Fruit fly (Drosophila melanogaster) whole organism, embryonic: ENCODE results near the gene MICU3.

Experiments
- ATbp ChIP-seq: fragments of 200-800 bp; sonication (Bioruptor generic); optimal IDR thresholded peaks from 2 replicates; lab custom pipeline; 2017; ENCODE audit warnings: missing biosample characterization, mild to moderate bottlenecking, missing genetic modification characterization, missing genetic modification reagents
- Atf-2 ChIP-seq: fragments of 200-800 bp; sonication (Bioruptor generic); optimal IDR thresholded peaks from 2 replicates; lab custom pipeline; 2016; ENCODE audit warnings: missing biosample characterization, missing genetic modification characterization
- Blimp-1 ChIP-seq: fragments of 200-800 bp; sonication (Bioruptor generic); optimal IDR thresholded peaks from 3 replicates; lab custom pipeline; 2018; ENCODE audit warnings: missing biosample characterization, missing genetic modification characterization, mild to moderate bottlenecking, moderate library complexity, missing genetic modification reagents
- Bteb2 ChIP-seq: fragments of 200-800 bp; sonication (Bioruptor generic); optimal IDR thresholded peaks from 2 replicates; lab custom pipeline; 2016; ENCODE audit warnings: missing biosample characterization, missing genetic modification characterization
- CG1024 ChIP-seq: fragments of 200-800 bp; sonication (Bioruptor generic); IDR thresholded peaks from 2 replicates; pipeline ENCODE4 v1.3.6; 2022; ENCODE audit warnings: missing biosample characterization, missing genetic modification characterization
- CG11398 ChIP-seq: fragments of 200-800 bp; sonication (Bioruptor generic); optimal IDR thresholded peaks from 2 replicates; lab custom pipeline; 2016; ENCODE audit warnings: missing biosample characterization, missing genetic modification characterization
- CG11504 ChIP-seq: fragments of 200-800 bp; sonication (Bioruptor generic); optimal IDR thresholded peaks from 3 replicates; lab custom pipeline; 2019; ENCODE audit warnings: missing biosample characterization, mild to moderate bottlenecking, missing genetic modification characterization, moderate library complexity
- CG15479 ChIP-seq: fragments of 200-800 bp; sonication (Bioruptor generic); optimal IDR thresholded peaks from 3 replicates; lab custom pipeline; 2019; ENCODE audit warnings: missing biosample characterization, mild to moderate bottlenecking, missing genetic modification characterization, moderate library complexity
- CG15514 ChIP-seq: fragments of 200-800 bp; sonication (Bioruptor generic); optimal IDR thresholded peaks from 3 replicates; lab custom pipeline; 2017; ENCODE audit warnings: missing biosample characterization, missing genetic modification characterization, mild to moderate bottlenecking, moderate library complexity, missing genetic modification reagents
- CG17359 ChIP-seq: fragments of 200-800 bp; sonication (Bioruptor generic); optimal IDR thresholded peaks from 3 replicates; lab custom pipeline; 2018; ENCODE audit warnings: missing biosample characterization, mild to moderate bottlenecking, missing genetic modification characterization, moderate library complexity
- CG18599 ChIP-seq: fragments of 200-800 bp; sonication (Bioruptor generic); optimal IDR thresholded peaks from 3 replicates; lab custom pipeline; 2017; ENCODE audit warnings: missing biosample characterization, missing genetic modification characterization, mild to moderate bottlenecking, moderate library complexity, missing genetic modification reagents
- CG18619 ChIP-seq: fragments of 200-800 bp; sonication (Bioruptor generic); optimal IDR thresholded peaks from 3 replicates; lab custom pipeline; 2017; ENCODE audit warnings: missing biosample characterization, mild to moderate bottlenecking, missing genetic modification characterization
- CG2202 ChIP-seq: fragments of 200-800 bp; sonication (Bioruptor generic); optimal IDR thresholded peaks from 2 replicates; lab custom pipeline; 2018; ENCODE audit warnings: missing biosample characterization, mild to moderate bottlenecking, missing genetic modification characterization
- CG2712 ChIP-seq: fragments of 200-800 bp; optimal IDR thresholded peaks from 3 replicates; lab custom pipeline; 2019; ENCODE audit warnings: missing biosample characterization, mild to moderate bottlenecking, missing genetic modification characterization, moderate library complexity
- CG3407 ChIP-seq: fragments of 200-800 bp; sonication (Bioruptor generic); optimal IDR thresholded peaks from 2 replicates; lab custom pipeline; 2018; ENCODE audit warnings: missing biosample characterization, mild to moderate bottlenecking, missing genetic modification characterization
- CG34422 ChIP-seq: fragments of 200-800 bp; sonication (Bioruptor generic); IDR thresholded peaks from 3 replicates; pipeline ENCODE4 v1.3.6; 2022; ENCODE audit warnings: missing biosample characterization, missing genetic modification characterization
- CG42726 ChIP-seq: fragments of 200-800 bp; sonication (Bioruptor generic); IDR thresholded peaks from 2 replicates; pipeline ENCODE4 v1.3.6; 2022; ENCODE audit warnings: missing biosample characterization, missing genetic modification characterization; ENCODE audit not compliant: partially characterized antibody
- CG43689 ChIP-seq: fragments of 200-800 bp; sonication (Bioruptor generic); IDR thresholded peaks from 2 replicates; pipeline ENCODE4 v1.3.6; 2022; ENCODE audit warnings: missing biosample characterization, missing genetic modification characterization
- CG5953 ChIP-seq: fragments of 200-800 bp; sonication (Bioruptor generic); IDR thresholded peaks from 2 replicates; pipeline ENCODE4 v1.3.6; 2022; ENCODE audit warnings: missing biosample characterization, missing genetic modification characterization
- CG6813 ChIP-seq: fragments of 200-800 bp; sonication (Bioruptor generic); optimal IDR thresholded peaks from 2 replicates; lab custom pipeline; 2017; ENCODE audit warnings: missing biosample characterization, missing genetic modification characterization, mild to moderate bottlenecking, moderate library complexity, missing genetic modification reagents
- CG7556 ChIP-seq: fragments of 200-800 bp; sonication (Bioruptor generic); optimal IDR thresholded peaks from 2 replicates; lab custom pipeline; 2017; ENCODE audit warnings: missing biosample characterization, mild to moderate bottlenecking, missing genetic modification characterization
- CG7987 ChIP-seq: fragments of 200-800 bp; sonication (Bioruptor generic); optimal IDR thresholded peaks from 2 replicates; lab custom pipeline; 2018; ENCODE audit warnings: missing biosample characterization, mild to moderate bottlenecking, missing genetic modification characterization, moderate library complexity
- CG8478 ChIP-seq: fragments of >200 bp; optimal IDR thresholded peaks from 2 replicates; lab custom pipeline; 2018
- CG9215 ChIP-seq: fragments of 200-800 bp; sonication (Bioruptor generic); IDR thresholded peaks from 2 replicates; pipeline ENCODE4 v1.3.6; 2022; ENCODE audit warnings: missing biosample characterization, missing genetic modification characterization
- D19A ChIP-seq: fragments of 200-800 bp; optimal IDR thresholded peaks from 3 replicates; lab custom pipeline; 2019; ENCODE audit warnings: missing biosample characterization, mild to moderate bottlenecking, missing genetic modification characterization, moderate library complexity
- D19B ChIP-seq: fragments of 200-800 bp; sonication (Bioruptor generic); optimal IDR thresholded peaks from 2 replicates; lab custom pipeline; 2017; ENCODE audit warnings: missing biosample characterization, mild to moderate bottlenecking, missing genetic modification characterization
- Hmx ChIP-seq: fragments of 200-800 bp; sonication (Bioruptor generic); optimal IDR thresholded peaks from 2 replicates; lab custom pipeline; 2016; ENCODE audit warnings: missing biosample characterization, missing genetic modification characterization
- Lhr ChIP-seq: fragments of 200-800 bp; sonication (Bioruptor generic); optimal IDR thresholded peaks from 3 replicates; lab custom pipeline; 2017; ENCODE audit warnings: mild to moderate bottlenecking, missing biosample characterization, missing genetic modification reagents, missing genetic modification characterization
- Myb ChIP-seq: fragments of 200-800 bp; sonication (Bioruptor generic); optimal IDR thresholded peaks from 2 replicates; lab custom pipeline; 2016; ENCODE audit warnings: missing biosample characterization, missing genetic modification characterization
- Optix ChIP-seq: fragments of 200-800 bp; sonication (Bioruptor generic); IDR thresholded peaks from 3 replicates; pipeline ENCODE4 v1.3.6; 2022; ENCODE audit warnings: missing biosample characterization, missing genetic modification characterization
- Stat92E ChIP-seq, 3 experiments: fragments of >200 bp in 2 of 3; fragments of 200-800 bp in 1 of 3; sonication (Bioruptor generic) in 1 of 3; optimal IDR thresholded peaks; 2 replicates each; lab custom pipeline; 2017 to 2019; ENCODE audit warnings: missing biosample characterization in 3 of 3, missing genetic modification characterization in 3 of 3, mild to moderate bottlenecking in 1 of 3, moderate library complexity in 1 of 3
- Xrp1 ChIP-seq: fragments of 200-800 bp; sonication (Bioruptor generic); IDR thresholded peaks from 2 replicates; pipeline ENCODE4 v1.3.6; 2022; ENCODE audit warnings: missing biosample characterization, missing genetic modification characterization
- YL-1 ChIP-seq: fragments of 200-800 bp; sonication (Bioruptor generic); optimal IDR thresholded peaks from 3 replicates; lab custom pipeline; 2017; ENCODE audit warnings: missing biosample characterization, mild to moderate bottlenecking, missing genetic modification characterization
- ase ChIP-seq: fragments of 200-800 bp; sonication (Bioruptor generic); IDR thresholded peaks from 3 replicates; pipeline ENCODE4 v1.3.6; 2022; ENCODE audit warnings: missing biosample characterization, missing genetic modification characterization
- btn ChIP-seq: fragments of 200-800 bp; sonication (Bioruptor generic); optimal IDR thresholded peaks from 2 replicates; lab custom pipeline; 2016; ENCODE audit warnings: missing biosample characterization, missing genetic modification characterization
- dan ChIP-seq: fragments of 200-800 bp; sonication (Bioruptor generic); IDR thresholded peaks from 2 replicates; pipeline ENCODE4 v1.3.6; 2022; ENCODE audit warnings: missing biosample characterization, missing genetic modification characterization
- eve ChIP-seq, 2 experiments: fragments of >200 bp; optimal IDR thresholded peaks; 2 replicates each; lab custom pipeline; 2017; ENCODE audit warnings: missing biosample characterization in 2 of 2, missing genetic modification characterization in 2 of 2
- exex ChIP-seq: fragments of 200-800 bp; sonication (Bioruptor generic); optimal IDR thresholded peaks from 4 replicates; lab custom pipeline; 2018; ENCODE audit warnings: missing biosample characterization, mild to moderate bottlenecking, missing genetic modification characterization, moderate library complexity
- fd64A ChIP-seq: fragments of 200-800 bp; sonication (Bioruptor generic); optimal IDR thresholded peaks from 3 replicates; lab custom pipeline; 2018; ENCODE audit warnings: missing biosample characterization, mild to moderate bottlenecking, missing genetic modification characterization
- fru ChIP-seq: fragments of >200 bp; optimal IDR thresholded peaks from 2 replicates; lab custom pipeline; 2017
- gcm ChIP-seq: fragments of 200-800 bp; sonication (Bioruptor generic); optimal IDR thresholded peaks from 2 replicates; lab custom pipeline; 2019; ENCODE audit warnings: missing biosample characterization, mild to moderate bottlenecking, missing genetic modification characterization, moderate library complexity
- ken ChIP-seq: fragments of 200-800 bp; sonication (Bioruptor generic); IDR thresholded peaks from 3 replicates; pipeline ENCODE4 v1.3.6; 2022; ENCODE audit warnings: missing biosample characterization, missing genetic modification characterization
- lola ChIP-seq, 3 experiments: fragments of >200 bp in 2 of 3; fragments of 200-800 bp in 1 of 3; sonication (Bioruptor generic) in 1 of 3; optimal IDR thresholded peaks; 2 replicates each; lab custom pipeline; 2017 to 2019; ENCODE audit warnings: missing biosample characterization in 3 of 3, missing genetic modification characterization in 3 of 3, mild to moderate bottlenecking in 1 of 3, moderate library complexity in 1 of 3
- maf-S ChIP-seq: fragments of 200-800 bp; sonication (Bioruptor generic); optimal IDR thresholded peaks from 2 replicates; lab custom pipeline; 2016; ENCODE audit warnings: missing biosample characterization, missing genetic modification characterization
- nmo ChIP-seq: fragments of 200-800 bp; sonication (Bioruptor generic); optimal IDR thresholded peaks from 2 replicates; lab custom pipeline; 2018; ENCODE audit warnings: missing biosample characterization, mild to moderate bottlenecking, missing genetic modification characterization, moderate library complexity
- onecut ChIP-seq: fragments of 200-800 bp; sonication (Bioruptor generic); IDR thresholded peaks from 2 replicates; pipeline ENCODE4 v1.3.6; 2022; ENCODE audit warnings: missing biosample characterization, missing genetic modification characterization
- pb ChIP-seq: fragments of 200-800 bp; sonication (Bioruptor generic); optimal IDR thresholded peaks from 3 replicates; lab custom pipeline; 2016; ENCODE audit warnings: missing biosample characterization, missing genetic modification characterization
- prd ChIP-seq, 3 experiments: fragments of >200 bp in 2 of 3; fragments of 200-800 bp in 1 of 3; sonication (Bioruptor generic) in 1 of 3; optimal IDR thresholded peaks in 2 of 3; IDR thresholded peaks in 1 of 3; 2 replicates in 2 of 3; 3 replicates in 1 of 3; pipeline versions ENCODE4 v1.3.6 to Lab custom; 2017 to 2022; ENCODE audit warnings: missing biosample characterization in 1 of 3, missing genetic modification characterization in 1 of 3
- sc ChIP-seq, 3 experiments: fragments of >200 bp in 2 of 3; fragments of 200-800 bp in 1 of 3; sonication (Bioruptor generic) in 1 of 3; optimal IDR thresholded peaks; 2 replicates in 2 of 3; 3 replicates in 1 of 3; lab custom pipeline; 2017; ENCODE audit warnings: mild to moderate bottlenecking in 1 of 3, missing biosample characterization in 1 of 3, missing genetic modification characterization in 1 of 3, missing genetic modification reagents in 1 of 3
- sens ChIP-seq: fragments of 200-800 bp; sonication (Bioruptor generic); peaks from one replicate; lab custom pipeline; 2016; ENCODE audit warnings: missing biosample characterization, missing genetic modification characterization
- wdn ChIP-seq: fragments of 200-800 bp; sonication (Bioruptor generic); IDR thresholded peaks from 2 replicates; pipeline ENCODE4 v1.3.6; 2022; ENCODE audit warnings: missing biosample characterization, missing genetic modification characterization

MICU3 gene

DNA sequence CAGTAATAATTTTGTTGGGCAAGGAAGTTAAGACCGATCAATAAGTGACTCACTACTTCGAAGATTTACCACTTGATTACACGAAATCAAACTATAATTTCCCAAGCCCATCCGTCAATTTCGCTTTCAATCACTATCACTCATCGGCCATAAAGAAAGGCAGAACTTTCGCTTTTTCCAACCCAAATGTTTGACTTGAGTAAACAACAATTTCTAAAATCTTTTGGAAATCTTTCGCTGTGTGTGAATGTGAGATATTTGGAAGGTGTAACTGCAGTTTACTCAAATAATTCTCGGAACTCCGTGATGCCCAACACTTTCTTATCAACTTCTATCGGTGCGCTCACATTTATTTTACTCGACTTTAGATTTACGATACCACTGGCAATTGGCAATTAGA is 25.0 kb upstream of the MICU3 start (continued):
- peak; percentile 29 for TF ChIP-seq CG6813
- no peak for TF ChIP-seq Bteb2 (GFP tag; lab: Kevin White, UChicago)
- no peak for TF ChIP-seq dan (GFP tag; lab: Robert Waterston, UW)
- no peak for TF ChIP-seq onecut (GFP tag; lab: Robert Waterston, UW)
- TF ChIP-seq Lhr (GFP tag; lab: Kevin White, UChicago): no peak
- TF ChIP-seq CG3407 (GFP tag; lab: Kevin White, UChicago): peak; percentile 19
- TF ChIP-seq CG34422 (GFP tag; lab: Robert Waterston, UW): no peak
- no peak for TF ChIP-seq sc (optimal IDR thresholded peaks at IDR 0.05; lab: Kevin White, UChicago)
- TF ChIP-seq sc (GFP tag; optimal IDR thresholded peaks at IDR 0.05; lab: Kevin White, UChicago): peak; percentile 7
- TF ChIP-seq Myb: no peak
- peak; percentile 0 for TF ChIP-seq CG17359 (tag; lab: Kevin White, UChicago)
- no peak for TF ChIP-seq CG5953 (GFP tag; lab: Robert Waterston, UW)
- TF ChIP-seq ken (GFP tag; lab: Robert Waterston, UW): no peak
- no peak for TF ChIP-seq Xrp1 (GFP tag; lab: Robert Waterston, UW)
- no peak for TF ChIP-seq nmo (GFP tag; lab: Kevin White, UChicago)
- TF ChIP-seq Stat92E (GFP tag; optimal IDR thresholded peaks at IDR 0.05; lab: Kevin White, UChicago): peak in 1 of 3 experiments; percentile 54
- no peak for TF ChIP-seq fru (lab: Kevin White, UChicago)
- no peak for TF ChIP-seq Atf-2 (GFP tag; lab: Kevin White, UChicago)
- no peak for TF ChIP-seq D19B (GFP tag; lab: Kevin White, UChicago)
- TF ChIP-seq CG7987 (GFP tag; lab: Kevin White, UChicago): no peak
- peak; percentile 98 for TF ChIP-seq Blimp-1 (GFP tag; lab: Kevin White, UChicago)
- TF ChIP-seq sens (GFP tag; lab: Kevin White, UChicago): no peak
- TF ChIP-seq CG8478: no peak
- no peak for TF ChIP-seq CG9215 (GFP tag; lab: Robert Waterston, UW)
- TF ChIP-seq CG11398: no peak
- TF ChIP-seq CG18599 (GFP tag; lab: Kevin White, UChicago): no peak
- TF ChIP-seq CG43689 (GFP tag; lab: Robert Waterston, UW): no peak
- peak; percentile 17 for TF ChIP-seq CG2202
- peak; percentile 33 for TF ChIP-seq ATbp (GFP tag; lab: Kevin White, UChicago)
- no peak for TF ChIP-seq CG2712 (tag; lab: Kevin White, UChicago)
- no peak for TF ChIP-seq CG42726 (GFP tag; lab: Robert Waterston, UW)
- no peak for TF ChIP-seq CG11504 (tag; lab: Kevin White, UChicago)
- no peak for TF ChIP-seq exex (tag; lab: Kevin White, UChicago)
- TF ChIP-seq CG15479 (GFP tag; lab: Kevin White, UChicago): no peak
- TF ChIP-seq pb (GFP tag; lab: Kevin White, UChicago): no peak
- peak; percentile 29 for TF ChIP-seq fd64A (GFP tag; lab: Kevin White, UChicago)
- TF ChIP-seq YL-1: no peak
- TF ChIP-seq gcm (GFP tag; lab: Kevin White, UChicago): no peak
- no peak for TF ChIP-seq Hmx (GFP tag; lab: Kevin White, UChicago)

DNA sequence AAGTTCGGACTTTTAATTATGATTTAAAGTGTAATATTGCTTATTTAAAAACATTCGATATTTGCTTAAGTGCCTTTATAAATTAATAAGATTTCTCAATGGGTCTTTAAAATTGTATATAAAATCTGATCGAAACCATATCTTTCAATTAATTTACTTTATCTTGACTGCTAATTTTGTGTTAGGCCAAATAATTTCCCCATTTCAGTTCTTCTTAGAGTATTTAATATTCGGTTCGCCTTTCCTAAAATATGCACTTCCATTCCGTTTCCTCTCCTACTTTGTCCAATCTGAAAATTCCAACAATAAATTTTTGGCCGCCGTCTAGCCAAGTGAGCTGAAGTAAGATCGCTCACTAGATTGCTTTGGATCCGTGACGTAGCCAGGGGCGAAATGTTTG is 22.6 kb upstream of the MICU3 start:
- TF ChIP-seq maf-S (GFP tag; lab: Kevin White, UChicago) (no peak), Optix (GFP tag; lab: Robert Waterston, UW) (no peak), btn (no peak), wdn (no peak), CG15514 (GFP tag; lab: Kevin White, UChicago) (no peak), eve (GFP tag; optimal IDR thresholded peaks at IDR 0.05; lab: Kevin White, UChicago) (peak in 1 of 2 experiments; percentile 8), D19A (tag; lab: Kevin White, UChicago) (peak; percentile 92), Xrp1 (GFP tag; lab: Robert Waterston, UW) (0 out of 2 replicates have a peak, but pooled peaks have one; percentile 11), CG1024 (GFP tag; lab: Robert Waterston, UW) (no peak), prd (optimal IDR thresholded peaks at IDR 0.05; lab: Kevin White, UChicago) (no peak), prd (GFP tag; IDR thresholded peaks at IDR 0.05; lab: Robert Waterston, UW) (no peak), CG7556 (peak; percentile 16), ase (GFP tag; lab: Robert Waterston, UW) (no peak), lola (GFP tag; optimal IDR thresholded peaks at IDR 0.05; lab: Kevin White, UChicago) (no peak), CG18619 (GFP tag; lab: Kevin White, UChicago) (no peak)
